Worm (Caenorhabditis elegans) whole organism, L3 larva: ENCODE measurements around the gene str-9.

ENCODE experiments used
- R02D3.7 ChIP-seq: fragments of 150-350 bp; optimal IDR thresholded peaks from 2 replicates; lab custom pipeline; 2014; ENCODE audit warnings: missing biosample characterization, missing genetic modification characterization
- ZK546.5 ChIP-seq: sonication (generic microtip); optimal IDR thresholded peaks from 2 replicates; lab custom pipeline; 2017; ENCODE audit warnings: missing biosample characterization, missing genetic modification characterization
- aly-2 ChIP-seq: fragments of 150-350 bp; optimal IDR thresholded peaks from 2 replicates; lab custom pipeline; 2014; ENCODE audit warnings: missing biosample characterization, missing genetic modification characterization
- ama-1 ChIP-seq: fragments of 150-350 bp; optimal IDR thresholded peaks from 2 replicates; lab custom pipeline; 2018
- ceh-28 ChIP-seq: fragments of 150-350 bp; optimal IDR thresholded peaks from 2 replicates; lab custom pipeline; 2014; ENCODE audit warnings: missing biosample characterization, missing genetic modification reagents, missing genetic modification characterization
- ceh-82 ChIP-seq: fragments of 150-350 bp; optimal IDR thresholded peaks from 2 replicates; lab custom pipeline; 2014; ENCODE audit warnings: missing biosample characterization, missing genetic modification characterization
- daf-12 ChIP-seq: fragments of 150-350 bp; optimal IDR thresholded peaks from 2 replicates; lab custom pipeline; 2014; ENCODE audit warnings: missing biosample characterization, missing genetic modification reagents, missing genetic modification characterization
- egl-27 ChIP-seq: sonication (generic microtip); optimal IDR thresholded peaks from 4 replicates; lab custom pipeline; 2017; ENCODE audit warnings: missing biosample characterization, missing genetic modification reagents, missing genetic modification characterization
- egl-5 ChIP-seq: fragments of 150-350 bp; optimal IDR thresholded peaks from 2 replicates; lab custom pipeline; 2017; ENCODE audit warnings: missing biosample characterization, missing genetic modification reagents, missing genetic modification characterization, inconsistent platforms
- elt-1 ChIP-seq: fragments of 150-350 bp; optimal IDR thresholded peaks from 2 replicates; lab custom pipeline; 2014; ENCODE audit warnings: missing biosample characterization, missing genetic modification characterization
- elt-2 ChIP-seq: sonication (generic microtip); optimal IDR thresholded peaks from 2 replicates; lab custom pipeline; 2016; ENCODE audit warnings: missing genetic modification reagents, mild to moderate bottlenecking, missing genetic modification characterization, missing compliant biosample characterization
- elt-3 ChIP-seq, 3 experiments: fragments of 150-350 bp in 1 of 3; sonication (generic microtip) in 2 of 3; optimal IDR thresholded peaks; 2 replicates in 2 of 3; 4 replicates in 1 of 3; lab custom pipeline; 2014 to 2017; ENCODE audit warnings: missing biosample characterization in 3 of 3, missing genetic modification characterization in 3 of 3
- eor-1 ChIP-seq, 2 experiments: fragments of 150-350 bp; optimal IDR thresholded peaks; 2 replicates each; lab custom pipeline; 2014 to 2018; ENCODE audit warnings: missing biosample characterization in 2 of 2, missing genetic modification characterization in 2 of 2
- fkh-2 ChIP-seq: fragments of 150-350 bp; optimal IDR thresholded peaks from 2 replicates; lab custom pipeline; 2014; ENCODE audit warnings: missing biosample characterization, missing genetic modification reagents, missing genetic modification characterization
- hmg-11 ChIP-seq: sonication (generic microtip); optimal IDR thresholded peaks from 2 replicates; lab custom pipeline; 2016; ENCODE audit warnings: missing genetic modification characterization, missing compliant biosample characterization
- jun-1 ChIP-seq: fragments of 150-350 bp; optimal IDR thresholded peaks from 2 replicates; lab custom pipeline; 2014; ENCODE audit warnings: missing biosample characterization, missing genetic modification reagents, missing genetic modification characterization
- lsy-12 ChIP-seq: sonication (generic microtip); optimal IDR thresholded peaks from 2 replicates; lab custom pipeline; 2016; ENCODE audit warnings: mild to moderate bottlenecking, missing genetic modification characterization, missing compliant biosample characterization
- mdl-1 ChIP-seq: fragments of 150-350 bp; optimal IDR thresholded peaks from 2 replicates; lab custom pipeline; 2014; ENCODE audit warnings: missing biosample characterization, missing genetic modification characterization
- mml-1 ChIP-seq: fragments of 150-350 bp; sonication (generic microtip); optimal IDR thresholded peaks from 3 replicates; lab custom pipeline; 2014; ENCODE audit warnings: missing biosample characterization, missing genetic modification characterization
- nhr-11 ChIP-seq: fragments of 150-350 bp; optimal IDR thresholded peaks from 2 replicates; lab custom pipeline; 2014; ENCODE audit warnings: missing biosample characterization, missing genetic modification characterization
- nhr-23 ChIP-seq: fragments of 150-350 bp; optimal IDR thresholded peaks from 2 replicates; lab custom pipeline; 2014; ENCODE audit warnings: missing biosample characterization, missing genetic modification reagents, missing genetic modification characterization
- nhr-237 ChIP-seq: fragments of 150-350 bp; optimal IDR thresholded peaks from 2 replicates; lab custom pipeline; 2014; ENCODE audit warnings: missing biosample characterization, missing genetic modification characterization
- nhr-25 ChIP-seq: sonication (generic microtip); optimal IDR thresholded peaks from 2 replicates; lab custom pipeline; 2017; ENCODE audit warnings: missing biosample characterization, missing genetic modification characterization
- nhr-43 ChIP-seq: sonication (generic microtip); optimal IDR thresholded peaks from 2 replicates; lab custom pipeline; 2016; ENCODE audit warnings: mild to moderate bottlenecking, missing genetic modification characterization, missing compliant biosample characterization; ENCODE audit not compliant: poor library complexity, severe bottlenecking
- nhr-67 ChIP-seq: fragments of 150-350 bp; optimal IDR thresholded peaks from 2 replicates; lab custom pipeline; 2014; ENCODE audit warnings: missing biosample characterization, missing genetic modification characterization
- nhr-77 ChIP-seq: fragments of 150-350 bp; optimal IDR thresholded peaks from 2 replicates; lab custom pipeline; 2014; ENCODE audit warnings: missing biosample characterization, missing genetic modification characterization
- pha-4 ChIP-seq: fragments of 150-350 bp; optimal IDR thresholded peaks from 2 replicates; lab custom pipeline; 2014; ENCODE audit warnings: missing biosample characterization, missing genetic modification reagents, missing genetic modification characterization
- pqm-1 ChIP-seq: fragments of 150-350 bp; optimal IDR thresholded peaks from 2 replicates; lab custom pipeline; 2017; ENCODE audit warnings: missing biosample characterization, missing genetic modification characterization, inconsistent platforms
- sea-2 ChIP-seq: fragments of 150-350 bp; sonication (generic microtip); optimal IDR thresholded peaks from 4 replicates; lab custom pipeline; 2014; ENCODE audit warnings: missing biosample characterization, missing genetic modification reagents, missing genetic modification characterization
- skn-1 ChIP-seq: fragments of 150-350 bp; optimal IDR thresholded peaks from 2 replicates; lab custom pipeline; 2014; ENCODE audit warnings: missing biosample characterization, missing genetic modification characterization
- snpc-4 ChIP-seq: fragments of 150-350 bp; optimal IDR thresholded peaks from 2 replicates; lab custom pipeline; 2014; ENCODE audit warnings: missing biosample characterization, missing genetic modification characterization
- tbx-2 ChIP-seq: sonication (generic microtip); optimal IDR thresholded peaks from 2 replicates; lab custom pipeline; 2016; ENCODE audit warnings: mild to moderate bottlenecking, missing genetic modification characterization, missing compliant biosample characterization
- zag-1 ChIP-seq: fragments of 150-350 bp; optimal IDR thresholded peaks from 2 replicates; lab custom pipeline; 2014; ENCODE audit warnings: missing biosample characterization, missing genetic modification characterization
- ztf-4 ChIP-seq: fragments of 150-350 bp; optimal IDR thresholded peaks from 2 replicates; lab custom pipeline; 2014; ENCODE audit warnings: missing biosample characterization, missing genetic modification characterization

Gene str-9

ce11 chrV:15758449-15758848 is at the start of gene str-9:
Gene str-9, plus strand, starts transcription at chrV:15758749.
- TF ChIP-seq egl-5 (tag; lab: Kevin White, UChicago) = no peak
- TF ChIP-seq daf-12 (tag; lab: Kevin White, UChicago) = no peak
- TF ChIP-seq snpc-4 = no peak
- TF ChIP-seq ztf-4 (tag; lab: Kevin White, UChicago) = no peak
- TF ChIP-seq nhr-25 (tag; lab: Kevin White, UChicago) = no peak
- TF ChIP-seq aly-2 (tag; lab: Kevin White, UChicago) = no peak
- TF ChIP-seq R02D3.7 (tag; lab: Kevin White, UChicago) = no peak
- TF ChIP-seq ceh-82 (tag; lab: Kevin White, UChicago) = no peak
- no peak for TF ChIP-seq mdl-1
- TF ChIP-seq mml-1 = no peak
- TF ChIP-seq nhr-237 (tag; lab: Kevin White, UChicago) = no peak
- TF ChIP-seq fkh-2 (tag; lab: Kevin White, UChicago) = no peak
- no peak for TF ChIP-seq skn-1 (tag; lab: Kevin White, UChicago)
- no peak for TF ChIP-seq sea-2
- no peak for TF ChIP-seq nhr-43 (tag; lab: Kevin White, UChicago)
- TF ChIP-seq nhr-11 = no peak
- no peak for TF ChIP-seq nhr-67 (tag; lab: Kevin White, UChicago)
- no peak for TF ChIP-seq tbx-2 (tag; lab: Kevin White, UChicago)
- TF ChIP-seq hmg-11 = no peak

- TF ChIP-seq nhr-67 (tag; lab: Kevin White, UChicago) (no peak), ceh-28 (tag; lab: Kevin White, UChicago) (no peak), ama-1 (no peak), hmg-11 (no peak), nhr-23 (no peak), mdl-1 (no peak)
- TF ChIP-seq, all 47 proteins: peak for 0
Observed at ce11 chrV:15710401-15710800, 48.1 kb upstream of the str-9 start, which contains the start of gene Y6E2A.1. Gene Y6E2A.1, minus strand, starts transcription at chrV:15710501.

- TF ChIP-seq ceh-82 (tag; lab: Kevin White, UChicago) (no peak), lsy-12 (tag; lab: Kevin White, UChicago) (no peak), aly-2 (tag; lab: Kevin White, UChicago) (no peak), fkh-2 (tag; lab: Kevin White, UChicago) (no peak), egl-27 (tag; lab: Kevin White, UChicago) (no peak), ztf-4 (tag; lab: Kevin White, UChicago) (no peak), pqm-1 (tag; lab: Kevin White, UChicago) (no peak), nhr-43 (tag; lab: Kevin White, UChicago) (no peak), snpc-4 (no peak), R02D3.7 (tag; lab: Kevin White, UChicago) (no peak), elt-1 (tag; lab: Kevin White, UChicago) (no peak), hmg-11 (no peak), mml-1 (no peak), zag-1 (tag; lab: Kevin White, UChicago) (no peak), ama-1 (no peak), nhr-25 (tag; lab: Kevin White, UChicago) (no peak), eor-1 (tag; optimal IDR thresholded peaks at IDR 0.05; lab: Kevin White, UChicago) (no peak)
Observed at ce11 chrV:15711898-15712297, 46.7 kb upstream of the str-9 start, which contains the start of gene str-101. Gene str-101, minus strand, starts transcription at chrV:15711998.

ce11 chrV:15712385-15712784 is 46.2 kb upstream of the str-9 start:
- no peak for TF ChIP-seq pha-4 (tag; lab: Kevin White, UChicago)
- TF ChIP-seq elt-3 (tag; optimal IDR thresholded peaks at IDR 0.05; lab: Kevin White, UChicago) = no peak
- TF ChIP-seq mml-1 = no peak
- peak; percentile 11 for TF ChIP-seq elt-2 (tag; lab: Kevin White, UChicago)
- TF ChIP-seq pqm-1 (tag; lab: Kevin White, UChicago) = peak; percentile 34
- TF ChIP-seq, all 47 proteins: peak for 2

- TF ChIP-seq egl-27 (tag; lab: Kevin White, UChicago) (no peak), sea-2 (no peak), nhr-43 (tag; lab: Kevin White, UChicago) (no peak), daf-12 (tag; lab: Kevin White, UChicago) (no peak), ama-1 (no peak), nhr-77 (tag; lab: Kevin White, UChicago) (no peak), ceh-82 (tag; lab: Kevin White, UChicago) (no peak), jun-1 (tag; lab: Kevin White, UChicago) (no peak), skn-1 (tag; lab: Kevin White, UChicago) (no peak), nhr-67 (tag; lab: Kevin White, UChicago) (no peak), nhr-25 (tag; lab: Kevin White, UChicago) (no peak), ZK546.5 (no peak)
Observed at ce11 chrV:15715636-15716035, 42.9 kb upstream of the str-9 start.
